Worm (Caenorhabditis elegans) whole organism, L1 larva: ENCODE measurements around the gene T19D12.1.

Experiments
- Y116A8C.19 ChIP-seq: sonication (generic microtip); optimal IDR thresholded peaks from 2 replicates; lab custom pipeline; 2016; ENCODE audit warnings: missing compliant biosample characterization, missing genetic modification characterization, borderline replicate concordance
- ces-1 ChIP-seq: fragments of 150-350 bp; optimal IDR thresholded peaks from 2 replicates; lab custom pipeline; 2014; ENCODE audit warnings: missing biosample characterization, missing genetic modification reagents, missing genetic modification characterization
- egl-27 ChIP-seq, 2 experiments: fragments of 150-350 bp in 1 of 2; sonication (generic microtip); optimal IDR thresholded peaks; 3 replicates each; lab custom pipeline; 2017 to 2018; ENCODE audit warnings: missing biosample characterization in 2 of 2, missing genetic modification characterization in 2 of 2, missing genetic modification reagents in 2 of 2
- lin-13 ChIP-seq: fragments of 150-350 bp; optimal IDR thresholded peaks from 2 replicates; lab custom pipeline; 2014; ENCODE audit warnings: missing biosample characterization, missing genetic modification reagents, missing genetic modification characterization
- nhr-28 ChIP-seq: fragments of 150-350 bp; optimal IDR thresholded peaks from 2 replicates; lab custom pipeline; 2014; ENCODE audit warnings: missing biosample characterization, missing genetic modification characterization
- unc-30 ChIP-seq: sonication (generic microtip); optimal IDR thresholded peaks from 2 replicates; lab custom pipeline; 2017; ENCODE audit warnings: missing biosample characterization, missing genetic modification characterization
- ztf-4 ChIP-seq: fragments of 150-350 bp; optimal IDR thresholded peaks from 2 replicates; lab custom pipeline; 2014; ENCODE audit warnings: missing biosample characterization, missing genetic modification characterization

ce11 chrII:6705593-6706228, 39.0 kb downstream of the T19D12.1 start, which contains the start of gene rpy-1:
- TF ChIP-seq lin-13 (GFP tag; lab: Kevin White, UChicago) (no peak), ztf-4 (tag; lab: Kevin White, UChicago) (peak; percentile 22), ces-1 (no peak), nhr-28 (tag; lab: Kevin White, UChicago) (no peak), unc-30 (tag; lab: Kevin White, UChicago) (no peak), Y116A8C.19 (no peak), egl-27 (tag; optimal IDR thresholded peaks at IDR 0.05; lab: Kevin White, UChicago) (no peak)
